Fruit fly (Drosophila melanogaster): Measurements from ENCODE around the gene CG17672.

Gene CG17672

dm6 chr3L:13022160-13022853 is 6.5 kb upstream of the CG17672 start, which contains the start of gene Adk2 (continued):
- no peak for TF ChIP-seq insv (GFP tag; optimal IDR thresholded peaks at IDR 0.05)
- TF ChIP-seq CG18011 (GFP tag; optimal IDR thresholded peaks at IDR 0.05): no peak
- no peak for TF ChIP-seq CG31441 (GFP tag; IDR thresholded peaks at IDR 0.05)
- peak; percentile 36 for TF ChIP-seq CG10366 (GFP tag; IDR thresholded peaks at IDR 0.05)
- TF ChIP-seq gem (tag; optimal IDR thresholded peaks at IDR 0.05): no peak
- no peak for TF ChIP-seq Eip74EF (GFP tag; optimal IDR thresholded peaks at IDR 0.05)
- TF ChIP-seq sd (tag; optimal IDR thresholded peaks at IDR 0.05): peak; percentile 82
- no peak for TF ChIP-seq CG11560 (tag; IDR thresholded peaks at IDR 0.05)
- TF ChIP-seq CG32772 (GFP tag; IDR thresholded peaks at IDR 0.05): peak; percentile 31; the same call in 1 of the 2 replicates
- TF ChIP-seq CG15073 (GFP tag; optimal IDR thresholded peaks at IDR 0.05): peak; percentile 19
- TF ChIP-seq HLHmδ (GFP tag; optimal IDR thresholded peaks at IDR 0.05): peak; percentile 74
- peak; percentile 71 for TF ChIP-seq Ptx1 (GFP tag; IDR thresholded peaks at IDR 0.05)
- TF ChIP-seq twi (tag; optimal IDR thresholded peaks at IDR 0.05): peak; percentile 4
- TF ChIP-seq Fer3 (tag; optimal IDR thresholded peaks at IDR 0.05): peak; percentile 10
- TF ChIP-seq CG8944 (GFP tag; optimal IDR thresholded peaks at IDR 0.05): no peak
- TF ChIP-seq Fer1 (GFP tag; optimal IDR thresholded peaks at IDR 0.05): no peak
- no peak for TF ChIP-seq CG6854 (GFP tag; optimal IDR thresholded peaks at IDR 0.05)
- no peak for TF ChIP-seq stc (GFP tag; IDR thresholded peaks at IDR 0.05)
- TF ChIP-seq Abd-B (GFP tag; optimal IDR thresholded peaks at IDR 0.05): no peak
- TF ChIP-seq CG14667 (GFP tag; IDR thresholded peaks at IDR 0.05): peak; percentile 51; the same call in 1 of the 2 replicates
- TF ChIP-seq sima (GFP tag; optimal IDR thresholded peaks at IDR 0.05): no peak
- TF ChIP-seq Sin3A (optimal IDR thresholded peaks at IDR 0.05): no peak
- peak; percentile 58 for TF ChIP-seq kah (GFP tag; optimal IDR thresholded peaks at IDR 0.05)
- TF ChIP-seq en (GFP tag; optimal IDR thresholded peaks at IDR 0.05): no peak
- no peak for TF ChIP-seq CG10565 (GFP tag; optimal IDR thresholded peaks at IDR 0.05)
- TF ChIP-seq sna (GFP tag; IDR thresholded peaks at IDR 0.05; ENCODE audit: partially characterized antibody): peak; percentile 23; the same call in 1 of the 2 replicates
- no peak for TF ChIP-seq CG8290 (GFP tag; optimal IDR thresholded peaks at IDR 0.05)
- peak in 1 of 2 experiments; percentile 55 for TF ChIP-seq CG8290 (tag; optimal IDR thresholded peaks at IDR 0.05)
- TF ChIP-seq seq (GFP tag; IDR thresholded peaks at IDR 0.05): no peak; the same call in 1 of the 2 replicates
- TF ChIP-seq CG3726 (GFP tag; IDR thresholded peaks at IDR 0.05): peak; percentile 58; the same call in 1 of the 3 replicates

- TF ChIP-seq Fer1 (GFP tag; optimal IDR thresholded peaks at IDR 0.05) (peak; percentile 84), fd64A (GFP tag; optimal IDR thresholded peaks at IDR 0.05) (peak; percentile 63), grn (GFP tag; optimal IDR thresholded peaks at IDR 0.05) (no peak), pzg (GFP tag; optimal IDR thresholded peaks at IDR 0.05) (peak; percentile 81), al (GFP tag; IDR thresholded peaks at IDR 0.05) (peak; percentile 58), CG11247 (GFP tag; IDR thresholded peaks at IDR 0.05) (peak; percentile 85), CG10462 (GFP tag; optimal IDR thresholded peaks at IDR 0.05) (peak; percentile 53), otp (GFP tag; IDR thresholded peaks at IDR 0.05) (peak; percentile 82), fd3F (GFP tag; optimal IDR thresholded peaks at IDR 0.05) (peak; percentile 64), Bgb (GFP tag; IDR thresholded peaks at IDR 0.05; ENCODE audit: partially characterized antibody) (peak; percentile 91), CG34376 (GFP tag; optimal IDR thresholded peaks at IDR 0.05) (peak; percentile 88), MTF-1 (GFP tag; optimal IDR thresholded peaks at IDR 0.05; ENCODE audit: borderline replicate concordance) (peak; percentile 94), sc (optimal IDR thresholded peaks at IDR 0.05) (no peak), sc (GFP tag; optimal IDR thresholded peaks at IDR 0.05) (peak; percentile 43), luna (GFP tag; optimal IDR thresholded peaks at IDR 0.05) (peak; percentile 49), CG42726 (GFP tag; IDR thresholded peaks at IDR 0.05; ENCODE audit: partially characterized antibody) (peak; percentile 86), CG2120 (GFP tag; optimal IDR thresholded peaks at IDR 0.05) (peak; percentile 65), salm (tag; optimal IDR thresholded peaks at IDR 0.05) (peak; percentile 53), jigr1 (GFP tag; IDR thresholded peaks at IDR 0.05) (no peak), zen (tag; optimal IDR thresholded peaks at IDR 0.05) (peak; percentile 52), lmd (GFP tag; IDR thresholded peaks at IDR 0.05) (peak; percentile 59)
Observed at dm6 chr3L:13022854-13023560, 5.8 kb upstream of the CG17672 start, which contains the start of gene RpS12. Gene RpS12 (plus strand): TSS chr3L:13023352.

All from whole organism, embryonic.